Worm (Caenorhabditis elegans) whole organism, L4/young adult: ENCODE data around the gene M02F4.1.

ENCODE experiments used
- dao-5 ChIP-seq: sonication (generic microtip); optimal IDR thresholded peaks from 2 replicates; lab custom pipeline; 2016; ENCODE audit warnings: missing genotype, missing genetic modification characterization, moderate library complexity, missing compliant biosample characterization
- him-1 ChIP-seq: sonication (generic microtip); optimal IDR thresholded peaks from 2 replicates; lab custom pipeline; 2016; ENCODE audit warnings: missing genotype, missing genetic modification reagents, missing genetic modification characterization, missing compliant biosample characterization

- TF ChIP-seq dao-5 (tag; lab: Kevin White, UChicago) = no peak
- no peak for TF ChIP-seq him-1
These were observed 22.5 kb upstream of the M02F4.1 start for ce11 chrX:3051315-3051993.
